Worm (Caenorhabditis elegans): ENCODE results near the gene M106.7.

The M106.7 gene

DNA sequence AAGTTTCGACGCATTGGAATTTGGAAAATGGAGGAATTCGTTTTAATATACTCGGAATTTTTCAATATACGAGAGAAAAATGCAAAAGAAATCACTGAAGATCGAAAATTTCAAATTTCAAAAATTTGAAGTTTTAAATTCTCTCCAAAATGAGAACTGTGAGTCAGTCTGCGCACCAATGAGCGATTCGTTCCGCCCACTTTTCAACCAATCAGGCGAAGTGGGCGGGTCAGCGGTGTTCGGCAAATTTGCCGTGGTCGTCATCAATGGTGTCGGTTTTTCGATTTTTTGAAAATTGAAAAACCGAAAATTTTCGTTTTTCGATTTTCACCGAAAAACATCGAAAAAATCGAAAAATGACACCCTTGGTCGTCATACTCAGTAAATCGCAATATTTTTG is 18.4 kb downstream of the M106.7 start:
- TF ChIP-seq T22C8.4 (GFP tag; IDR thresholded peaks at IDR 0.05) (no peak), cog-1 (tag; optimal IDR thresholded peaks at IDR 0.05) (no peak), ztf-29 (GFP tag; IDR thresholded peaks at IDR 0.05) (no peak), ref-1 (GFP tag; conservative IDR thresholded peaks at IDR 0.05) (no peak), tab-1 (GFP tag; IDR thresholded peaks at IDR 0.05) (no peak), med-1 (GFP tag; optimal IDR thresholded peaks at IDR 0.05; ENCODE audit: insufficient read depth) (no peak), klf-2 (GFP tag; conservative IDR thresholded peaks at IDR 0.05) (no peak), flt-1 (GFP tag; IDR thresholded peaks at IDR 0.05) (no peak), ztf-23 (GFP tag; IDR thresholded peaks at IDR 0.05) (no peak)

DNA sequence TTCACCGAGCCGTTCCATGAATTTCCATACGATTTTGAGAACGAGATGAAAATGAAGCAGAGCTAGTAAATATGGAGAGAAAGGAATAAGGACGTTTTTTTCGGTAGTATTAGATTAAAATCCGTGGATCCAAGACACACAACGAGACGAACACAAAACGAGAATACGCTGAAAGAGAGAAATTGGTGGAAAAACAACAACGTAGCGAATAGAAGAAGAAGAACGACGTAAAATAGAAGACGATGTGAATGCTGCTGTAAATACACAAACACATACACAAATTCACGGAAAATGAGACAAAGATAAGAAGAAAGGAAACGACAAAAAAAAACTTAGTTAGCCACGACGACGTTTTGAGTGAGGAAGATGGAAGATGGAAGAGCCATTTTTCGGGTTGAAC is 22.3 kb downstream of the M106.7 start:
- TF ChIP-seq flt-1 (GFP tag; IDR thresholded peaks at IDR 0.05) (0 out of 2 replicates have a peak, but pooled peaks have one; percentile 29), cog-1 (tag; optimal IDR thresholded peaks at IDR 0.05) (no peak)

DNA sequence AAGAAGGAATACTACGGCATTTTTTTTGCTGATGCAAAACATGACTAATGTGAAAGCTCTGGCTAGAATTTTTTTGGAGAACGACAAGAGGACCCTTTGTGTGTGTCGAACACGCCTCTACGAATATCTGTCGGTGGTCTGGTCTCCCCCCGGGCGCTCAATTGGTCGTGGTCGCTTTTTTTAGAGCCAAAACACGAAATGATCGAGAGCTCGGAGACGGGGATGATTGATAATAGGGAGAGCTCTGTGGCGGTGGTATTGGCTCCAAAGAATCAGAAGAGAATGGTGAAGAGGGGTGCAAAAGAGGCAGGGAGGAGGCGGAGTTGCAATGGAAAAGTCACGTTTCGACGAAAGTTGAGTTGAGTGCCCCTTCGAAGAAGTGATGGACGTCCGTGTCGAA is 27.4 kb downstream of the M106.7 start:
- TF ChIP-seq flt-1 (GFP tag; IDR thresholded peaks at IDR 0.05) (no peak), ref-1 (GFP tag; conservative IDR thresholded peaks at IDR 0.05) (no peak), cog-1 (tag; optimal IDR thresholded peaks at IDR 0.05) (no peak), ztf-23 (GFP tag; IDR thresholded peaks at IDR 0.05) (no peak), med-1 (GFP tag; optimal IDR thresholded peaks at IDR 0.05; ENCODE audit: insufficient read depth) (no peak), tab-1 (GFP tag; IDR thresholded peaks at IDR 0.05) (no peak), ztf-29 (GFP tag; IDR thresholded peaks at IDR 0.05) (no peak), klf-2 (GFP tag; conservative IDR thresholded peaks at IDR 0.05) (no peak), T22C8.4 (GFP tag; IDR thresholded peaks at IDR 0.05) (no peak)

DNA sequence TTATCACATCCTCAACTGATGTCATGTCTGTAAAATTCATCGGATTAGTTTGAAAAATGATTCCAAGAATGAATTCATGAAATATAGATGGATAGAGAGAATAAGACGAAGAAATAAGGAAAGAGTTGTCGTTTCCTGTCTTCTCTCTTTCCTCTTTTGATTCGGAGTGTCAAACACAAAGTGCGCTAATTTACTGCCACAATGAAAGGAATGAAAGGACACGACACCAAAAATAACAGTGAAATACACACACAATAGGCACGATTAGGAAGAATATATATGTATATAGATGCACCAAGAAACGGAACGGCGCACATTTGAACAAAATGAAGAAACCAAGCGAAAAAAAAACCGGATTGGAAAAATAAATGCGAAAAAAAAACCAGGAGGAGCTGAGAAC is 27.9 kb downstream of the M106.7 start, which contains the start of gene VM106R.1:
Gene VM106R.1 (minus strand): TSS at position 101 of the 400 bp plus-strand sequence.
- no peak for TF ChIP-seq ztf-23 (GFP tag; IDR thresholded peaks at IDR 0.05)
- no peak for TF ChIP-seq klf-2 (GFP tag; conservative IDR thresholded peaks at IDR 0.05)
- TF ChIP-seq ztf-29 (GFP tag; IDR thresholded peaks at IDR 0.05) = no peak
- TF ChIP-seq cog-1 (tag; optimal IDR thresholded peaks at IDR 0.05) = no peak
- no peak for TF ChIP-seq med-1 (GFP tag; optimal IDR thresholded peaks at IDR 0.05; ENCODE audit: insufficient read depth)
- TF ChIP-seq ref-1 (GFP tag; conservative IDR thresholded peaks at IDR 0.05) = no peak
- no peak for TF ChIP-seq T22C8.4 (GFP tag; IDR thresholded peaks at IDR 0.05)
- TF ChIP-seq flt-1 (GFP tag; IDR thresholded peaks at IDR 0.05) = no peak
- TF ChIP-seq tab-1 (GFP tag; IDR thresholded peaks at IDR 0.05) = no peak

ce11 chrII:10824046-10824445 is 32.9 kb downstream of the M106.7 start, which contains the start of the genes R06F6.12 and mix-1:
R06F6.12 (minus strand) TSS chrII:10824081.
mix-1 (plus strand) TSS chrII:10824246.
- TF ChIP-seq cog-1 (tag; optimal IDR thresholded peaks at IDR 0.05) (no peak), tab-1 (GFP tag; IDR thresholded peaks at IDR 0.05) (peak; percentile 44; the same call in 1 of the 2 replicates)

DNA sequence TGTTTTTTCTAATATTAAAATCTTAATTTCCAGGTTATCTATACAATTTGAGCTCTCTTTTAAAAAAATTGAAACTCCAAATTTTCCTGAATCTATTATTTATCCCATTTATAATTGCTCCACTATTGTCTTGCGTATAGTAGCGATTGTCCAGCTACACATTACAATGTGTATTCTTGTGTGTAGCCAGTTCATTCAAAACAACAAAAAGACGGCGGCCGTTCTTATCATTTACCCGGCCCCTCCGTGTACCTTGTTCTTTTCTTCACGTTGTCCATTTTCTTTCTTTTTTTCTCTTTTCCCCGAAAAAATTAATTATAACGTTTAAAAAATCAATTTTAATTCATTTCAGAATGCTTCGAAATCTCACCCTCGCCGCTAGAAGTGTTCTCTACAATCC is 36.3 kb downstream of the M106.7 start, which contains the start of gene ech-4:
Gene ech-4 (plus strand): TSS at position 353 of the 400 bp plus-strand sequence.
- TF ChIP-seq T22C8.4 (GFP tag; IDR thresholded peaks at IDR 0.05) (no peak), klf-2 (GFP tag; conservative IDR thresholded peaks at IDR 0.05) (no peak)

- TF ChIP-seq ref-1 (GFP tag; conservative IDR thresholded peaks at IDR 0.05) (no peak), cog-1 (tag; optimal IDR thresholded peaks at IDR 0.05) (no peak), flt-1 (GFP tag; IDR thresholded peaks at IDR 0.05) (no peak), T22C8.4 (GFP tag; IDR thresholded peaks at IDR 0.05) (no peak), ztf-23 (GFP tag; IDR thresholded peaks at IDR 0.05) (no peak), klf-2 (GFP tag; conservative IDR thresholded peaks at IDR 0.05) (no peak), tab-1 (GFP tag; IDR thresholded peaks at IDR 0.05) (no peak), med-1 (GFP tag; optimal IDR thresholded peaks at IDR 0.05; ENCODE audit: insufficient read depth) (no peak), ztf-29 (GFP tag; IDR thresholded peaks at IDR 0.05) (no peak)
Observed at ce11 chrII:10819928-10820423, 37.0 kb downstream of the M106.7 start, which contains the start of gene R06F6.8. R06F6.8 (minus strand) TSS chrII:10819978.

- TF ChIP-seq med-1 (GFP tag; optimal IDR thresholded peaks at IDR 0.05; ENCODE audit: insufficient read depth) (no peak), ztf-29 (GFP tag; IDR thresholded peaks at IDR 0.05) (no peak), cog-1 (tag; optimal IDR thresholded peaks at IDR 0.05) (no peak), flt-1 (GFP tag; IDR thresholded peaks at IDR 0.05) (no peak), ztf-23 (GFP tag; IDR thresholded peaks at IDR 0.05) (no peak), T22C8.4 (GFP tag; IDR thresholded peaks at IDR 0.05) (no peak), klf-2 (GFP tag; conservative IDR thresholded peaks at IDR 0.05) (no peak), tab-1 (GFP tag; IDR thresholded peaks at IDR 0.05) (no peak), ref-1 (GFP tag; conservative IDR thresholded peaks at IDR 0.05) (no peak)
Observed at ce11 chrII:10810690-10811089, 46.3 kb downstream of the M106.7 start, which contains the start of gene msrp-7. msrp-7 (plus strand) TSS chrII:10810990.

DNA sequence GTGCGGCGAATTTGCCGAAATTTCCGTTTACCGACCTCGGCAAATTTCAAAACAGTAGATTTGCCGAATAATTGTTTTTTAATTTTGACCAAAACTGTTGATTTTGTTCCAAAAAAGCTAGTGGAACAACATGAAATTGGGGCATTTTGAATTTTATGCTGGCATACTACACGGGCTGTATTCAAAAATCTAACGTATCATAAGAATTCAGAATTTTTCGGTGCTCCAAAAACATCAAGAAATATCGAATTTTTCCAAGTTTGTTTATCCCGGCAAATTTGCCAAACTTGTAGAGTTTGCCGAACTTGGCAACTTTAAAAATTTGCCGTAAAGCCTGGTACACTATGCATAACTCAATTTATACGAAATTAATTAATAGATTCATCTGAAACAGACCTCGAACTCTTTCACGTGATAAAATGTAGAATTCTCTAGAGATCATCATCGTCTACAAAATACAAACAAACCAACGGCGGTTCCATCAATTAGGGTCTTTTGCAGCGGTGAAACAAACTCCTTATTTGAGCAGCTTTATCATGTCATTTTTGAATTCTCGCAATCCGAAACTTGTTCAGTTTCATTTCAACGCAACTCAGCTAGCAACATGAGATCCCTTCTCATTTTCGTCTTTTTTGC is 48.2 kb downstream of the M106.7 start, which contains the start of gene R06F6.14:
Gene R06F6.14 (plus strand): TSS at position 586 of the 636 bp plus-strand sequence.
- TF ChIP-seq ztf-23 (GFP tag; IDR thresholded peaks at IDR 0.05) (no peak), tab-1 (GFP tag; IDR thresholded peaks at IDR 0.05) (no peak), flt-1 (GFP tag; IDR thresholded peaks at IDR 0.05) (no peak), ztf-29 (GFP tag; IDR thresholded peaks at IDR 0.05) (no peak)

Data from whole organism, midembryonic.